Worm (Caenorhabditis elegans): ENCODE results near the gene gld-3.

DNA sequence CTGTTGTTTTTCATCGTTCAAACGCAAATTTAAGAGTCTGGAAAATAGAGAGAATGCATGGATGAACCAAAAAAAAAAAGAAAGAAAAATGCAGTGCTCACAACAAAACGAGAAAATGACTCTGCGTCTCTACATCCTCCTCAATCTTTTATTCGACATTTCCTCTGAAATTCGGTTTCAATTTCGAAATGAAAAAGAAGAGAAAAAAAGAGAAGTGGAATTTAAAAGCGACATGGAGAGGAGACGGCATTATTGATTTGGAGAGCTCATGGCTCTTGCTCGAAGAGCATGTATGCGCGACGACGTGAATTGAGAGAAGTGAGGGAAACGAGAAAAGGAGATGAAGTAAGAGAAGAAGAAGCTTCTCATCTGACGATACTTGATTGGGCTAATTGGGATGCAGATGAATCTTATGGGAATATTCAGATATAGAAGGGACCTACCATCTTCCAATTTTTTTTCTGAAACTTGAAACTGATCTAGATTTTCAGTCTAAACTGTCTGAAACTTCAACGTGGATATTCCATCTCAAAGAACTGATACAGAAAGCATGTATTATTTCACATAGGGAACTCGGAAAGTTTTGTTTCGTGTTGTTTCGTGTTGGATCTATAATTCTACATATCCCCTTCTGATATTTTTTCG, 21.3 kb upstream of the gld-3 start:
- TF ChIP-seq hlh-12 (tag; optimal IDR thresholded peaks at IDR 0.05): no peak
- TF ChIP-seq him-1 (tag; optimal IDR thresholded peaks at IDR 0.05): no peak
- no peak for TF ChIP-seq F57C9.4 (tag; optimal IDR thresholded peaks at IDR 0.05)
- no peak for TF ChIP-seq rpc-1 (optimal IDR thresholded peaks at IDR 0.05)
- no peak for TF ChIP-seq rpc-1 (tag; optimal IDR thresholded peaks at IDR 0.05)
- no peak for TF ChIP-seq gei-17 (GFP tag; optimal IDR thresholded peaks at IDR 0.05)
- no peak for TF ChIP-seq lin-54 (GFP tag; optimal IDR thresholded peaks at IDR 0.05)

All from whole organism, young adult.